Fruit fly (Drosophila melanogaster): ENCODE results near the gene Orc5.

Orc5 gene

dm6 chr2L:13843692-13844284, 14.2 kb downstream of the Orc5 start, which contains the start of gene CG33306:
Gene CG33306 (minus strand): TSS chr2L:13843742.
- TF ChIP-seq noc (tag; optimal IDR thresholded peaks at IDR 0.05) = peak; percentile 92

dm6 chr2L:13845178-13845577, 15.5 kb downstream of the Orc5 start, which contains the start of gene CG8997:
Gene CG8997 (minus strand): TSS chr2L:13845325.
- no peak for TF ChIP-seq noc (tag; optimal IDR thresholded peaks at IDR 0.05)

- TF ChIP-seq noc (tag; optimal IDR thresholded peaks at IDR 0.05) = no peak
These were observed 16.7 kb downstream of the Orc5 start, which contains the start of gene CG7916 for dm6 chr2L:13846239-13846802. Gene CG7916 (plus strand): TSS chr2L:13846752.

- no peak for TF ChIP-seq noc (tag; optimal IDR thresholded peaks at IDR 0.05)
These were observed 18.0 kb downstream of the Orc5 start, which contains the start of gene CG7953 for dm6 chr2L:13847625-13848024. Gene CG7953 (plus strand): TSS chr2L:13847925.

dm6 chr2L:13849125-13849524, 19.5 kb downstream of the Orc5 start, which contains the start of gene CG7968:
Gene CG7968 (plus strand): TSS chr2L:13849400.
- TF ChIP-seq noc (tag; optimal IDR thresholded peaks at IDR 0.05) = no peak

- no peak for TF ChIP-seq noc (tag; optimal IDR thresholded peaks at IDR 0.05)
These were observed 21.5 kb downstream of the Orc5 start for dm6 chr2L:13851098-13851497.

- no peak for TF ChIP-seq noc (tag; optimal IDR thresholded peaks at IDR 0.05)
These were observed 38.0 kb downstream of the Orc5 start for dm6 chr2L:13867653-13868052.

dm6 chr2L:13869400-13869799, 39.8 kb downstream of the Orc5 start:
- no peak for TF ChIP-seq noc (tag; optimal IDR thresholded peaks at IDR 0.05)

dm6 chr2L:13873147-13873546, 43.5 kb downstream of the Orc5 start:
- TF ChIP-seq noc (tag; optimal IDR thresholded peaks at IDR 0.05) = no peak

- no peak for TF ChIP-seq noc (tag; optimal IDR thresholded peaks at IDR 0.05)
These were observed 47.1 kb downstream of the Orc5 start for dm6 chr2L:13876698-13877097.

dm6 chr2L:13877934-13878580, 48.4 kb downstream of the Orc5 start:
- TF ChIP-seq noc (tag; optimal IDR thresholded peaks at IDR 0.05) = no peak

- peak; percentile 31 for TF ChIP-seq noc (tag; optimal IDR thresholded peaks at IDR 0.05)
These were observed 49.2 kb downstream of the Orc5 start for dm6 chr2L:13878801-13879200.
